Fruit fly (Drosophila melanogaster): Measurements from ENCODE around the gene IFT46.

Gene IFT46

dm6 chr2L:18658108-18658507 is 42.2 kb upstream of the IFT46 start (continued):
- TF ChIP-seq CG18476 (GFP tag; optimal IDR thresholded peaks at IDR 0.05) (no peak), CG3163 (GFP tag; optimal IDR thresholded peaks at IDR 0.05) (no peak), CG8281 (tag; optimal IDR thresholded peaks at IDR 0.05) (no peak), CG1792 (GFP tag; optimal IDR thresholded peaks at IDR 0.05) (no peak), ato (GFP tag; IDR thresholded peaks at IDR 0.05; ENCODE audit: partially characterized antibody) (no peak), CG12071 (GFP tag; optimal IDR thresholded peaks at IDR 0.05) (no peak), Jarid2 (GFP tag; optimal IDR thresholded peaks at IDR 0.05) (no peak), trh (GFP tag; optimal IDR thresholded peaks at IDR 0.05) (no peak), Antp (GFP tag; optimal IDR thresholded peaks at IDR 0.05) (no peak), kni (GFP tag; optimal IDR thresholded peaks at IDR 0.05) (no peak), eve (GFP tag; optimal IDR thresholded peaks at IDR 0.05) (no peak), CG4282 (GFP tag; optimal IDR thresholded peaks at IDR 0.05) (no peak), CG34422 (GFP tag; IDR thresholded peaks at IDR 0.05) (no peak), CG18262 (tag; optimal IDR thresholded peaks at IDR 0.05) (peak; percentile 26), HLHmδ (GFP tag; optimal IDR thresholded peaks at IDR 0.05) (no peak), chm (GFP tag; IDR thresholded peaks at IDR 0.05) (no peak), gce (GFP tag; IDR thresholded peaks at IDR 0.05) (no peak), Dek (tag; optimal IDR thresholded peaks at IDR 0.05) (no peak), Stat92E (GFP tag; optimal IDR thresholded peaks at IDR 0.05) (no peak), ERR (GFP tag; optimal IDR thresholded peaks at IDR 0.05) (no peak), CG33557 (GFP tag; optimal IDR thresholded peaks at IDR 0.05) (no peak), CG42726 (GFP tag; IDR thresholded peaks at IDR 0.05; ENCODE audit: partially characterized antibody) (no peak), stc (GFP tag; IDR thresholded peaks at IDR 0.05) (no peak), Vsx1 (GFP tag; optimal IDR thresholded peaks at IDR 0.05) (no peak), CG10209 (GFP tag; optimal IDR thresholded peaks at IDR 0.05) (no peak), nerfin-2 (GFP tag; IDR thresholded peaks at IDR 0.05; ENCODE audit: partially characterized antibody) (no peak), zf30C (GFP tag; optimal IDR thresholded peaks at IDR 0.05) (no peak), CG6765 (GFP tag; optimal IDR thresholded peaks at IDR 0.05) (no peak), ab (GFP tag; optimal IDR thresholded peaks at IDR 0.05) (no peak), CG17361 (GFP tag; IDR thresholded peaks at IDR 0.05) (peak; percentile 57; the same call in 2 of the 3 replicates), grn (GFP tag; optimal IDR thresholded peaks at IDR 0.05) (no peak), HmgZ (tag; optimal IDR thresholded peaks at IDR 0.05) (no peak), Usf (GFP tag; optimal IDR thresholded peaks at IDR 0.05) (no peak), CG12236 (GFP tag; optimal IDR thresholded peaks at IDR 0.05) (no peak), dati (GFP tag; IDR thresholded peaks at IDR 0.05) (no peak), odd (GFP tag; optimal IDR thresholded peaks at IDR 0.05) (no peak), da (GFP tag; optimal IDR thresholded peaks at IDR 0.05) (no peak), CG1233 (GFP tag; optimal IDR thresholded peaks at IDR 0.05) (no peak), CG3281 (GFP tag; optimal IDR thresholded peaks at IDR 0.05) (peak; percentile 55), row (GFP tag; IDR thresholded peaks at IDR 0.05) (peak; percentile 35; the same call in 1 of the 3 replicates), CG14860 (GFP tag; IDR thresholded peaks at IDR 0.05; ENCODE audit: partially characterized antibody) (no peak), prd (optimal IDR thresholded peaks at IDR 0.05) (no peak), prd (GFP tag; IDR thresholded peaks at IDR 0.05) (no peak), chn (GFP tag; optimal IDR thresholded peaks at IDR 0.05) (no peak), mld (GFP tag; IDR thresholded peaks at IDR 0.05; ENCODE audit: partially characterized antibody) (no peak), bowl (GFP tag; IDR thresholded peaks at IDR 0.05) (no peak), CG16815 (GFP tag; optimal IDR thresholded peaks at IDR 0.05) (no peak), CG8388 (GFP tag; optimal IDR thresholded peaks at IDR 0.05) (no peak), CG11085 (GFP tag; IDR thresholded peaks at IDR 0.05) (no peak), CG15696 (tag; optimal IDR thresholded peaks at IDR 0.05) (no peak), Xrp1 (GFP tag; IDR thresholded peaks at IDR 0.05) (peak; percentile 25; the same call in 1 of the 2 replicates)
